Fruit fly (Drosophila melanogaster): ENCODE data around the gene CtsK1.

The CtsK1 gene

DNA sequence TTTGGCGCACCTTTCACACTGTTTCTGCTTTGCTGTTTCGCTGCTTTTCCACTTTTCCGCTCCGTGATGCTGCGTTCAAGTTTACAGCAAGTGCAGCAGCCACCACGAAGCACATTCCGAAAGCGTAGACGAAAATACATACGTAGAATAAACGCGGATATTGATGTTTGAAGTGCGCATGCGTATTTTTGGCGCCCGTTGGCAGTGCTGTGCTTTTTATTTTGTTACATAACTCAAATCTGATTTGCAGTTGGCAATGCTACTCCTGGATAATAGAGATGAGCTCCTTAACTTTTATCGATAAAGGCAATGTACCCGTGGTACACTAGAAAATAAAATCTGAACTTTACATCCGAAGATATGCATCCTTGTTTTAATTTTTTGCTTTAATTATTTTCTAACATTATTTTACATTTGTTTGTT lies 12.7 kb downstream of the CtsK1 start (continued):
- no peak for TF ChIP-seq Fer2 (tag; optimal IDR thresholded peaks at IDR 0.05)
- TF ChIP-seq croc (GFP tag; conservative IDR thresholded peaks at IDR 0.05), result no peak
- no peak for TF ChIP-seq trem (tag; optimal IDR thresholded peaks at IDR 0.05)
- no peak for TF ChIP-seq CG14860 (GFP tag; IDR thresholded peaks at IDR 0.05; ENCODE audit: partially characterized antibody)
- no peak for TF ChIP-seq yki (optimal IDR thresholded peaks at IDR 0.05)
- TF ChIP-seq Myb (GFP tag; optimal IDR thresholded peaks at IDR 0.05), result no peak

DNA sequence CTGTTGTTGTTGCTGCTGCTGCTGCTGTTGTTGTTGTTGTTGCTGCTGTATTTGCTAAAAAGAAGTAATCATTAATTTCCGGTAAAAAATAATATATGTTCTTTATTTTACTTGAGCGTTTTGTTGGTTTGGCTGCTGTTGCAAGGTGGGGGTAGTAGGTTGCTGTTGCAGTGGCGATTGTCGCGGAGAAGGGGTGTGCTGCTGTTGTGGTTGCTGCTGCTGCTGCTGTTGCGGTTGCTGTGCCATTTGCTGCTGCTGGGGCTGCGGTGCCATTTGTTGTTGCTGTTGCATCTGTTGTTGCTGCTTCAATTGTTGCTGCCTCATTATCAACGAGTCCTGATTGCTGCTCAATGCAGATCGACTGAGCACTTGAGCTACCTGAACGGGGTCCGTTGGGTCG lies 31.7 kb downstream of the CtsK1 start:
- TF ChIP-seq CG4360 (GFP tag; IDR thresholded peaks at IDR 0.05) (peak; percentile 37; the same call in 1 of the 2 replicates), abd-A (tag; optimal IDR thresholded peaks at IDR 0.05) (no peak), Dfd (GFP tag; optimal IDR thresholded peaks at IDR 0.05) (peak in 1 of 2 experiments; percentile 77), CG31224 (GFP tag; IDR thresholded peaks at IDR 0.05) (no peak)

dm6 chr3L:14027549-14027948 lies 33.5 kb downstream of the CtsK1 start:
- no peak for TF ChIP-seq gsb (GFP tag; IDR thresholded peaks at IDR 0.05)
- peak in 1 of 2 experiments; percentile 44 for TF ChIP-seq Dfd (GFP tag; optimal IDR thresholded peaks at IDR 0.05)
- TF ChIP-seq CG4360 (GFP tag; IDR thresholded peaks at IDR 0.05), result peak; percentile 64
- TF ChIP-seq CG14710 (tag; optimal IDR thresholded peaks at IDR 0.05), result no peak

DNA sequence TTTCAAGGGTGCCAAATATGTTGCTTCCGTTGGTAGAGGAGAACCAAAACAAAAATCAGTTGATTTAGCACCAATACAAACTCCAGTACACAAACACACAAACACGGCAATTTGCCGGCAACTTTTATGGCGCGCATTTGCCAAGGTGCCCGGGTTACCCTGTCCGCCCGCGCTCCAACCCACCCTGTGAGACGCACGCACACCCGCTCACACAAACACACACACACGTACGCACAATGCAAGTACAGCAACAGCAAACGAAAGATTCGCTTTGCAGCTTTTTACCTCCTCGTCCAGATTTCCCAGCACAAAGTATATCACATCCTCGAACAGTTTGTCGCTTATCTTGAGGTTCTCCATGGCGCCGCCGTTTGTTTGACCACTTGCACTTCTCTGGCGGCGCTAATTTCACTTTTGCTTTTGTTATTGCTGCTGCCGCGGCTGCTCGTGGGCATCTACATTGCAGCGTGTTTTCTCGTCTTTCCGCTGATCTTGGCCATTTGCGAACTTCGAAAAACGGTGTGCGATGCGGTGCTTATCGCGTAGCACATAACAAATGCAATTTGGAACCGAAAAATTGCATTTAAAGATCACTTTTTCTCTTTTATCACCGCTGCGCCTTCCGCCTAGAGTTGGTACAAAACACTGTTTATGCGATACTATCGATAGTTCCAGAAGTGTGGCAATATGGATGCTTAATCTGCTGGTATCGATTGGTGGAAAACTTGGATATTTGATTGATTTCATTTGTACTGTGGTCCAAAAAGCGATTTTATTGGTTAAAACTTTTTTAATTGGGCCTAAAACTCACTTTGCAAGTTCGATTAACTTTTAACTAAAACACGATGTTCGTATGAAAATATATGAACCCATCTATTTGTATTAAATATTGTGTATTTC lies 34.7 kb downstream of the CtsK1 start, which contains the start of gene Ptip:
Gene Ptip, minus strand, starts transcription at position 637 of the 900 bp plus-strand sequence.
- TF ChIP-seq hkb (optimal IDR thresholded peaks at IDR 0.05) (no peak), hkb (GFP tag; IDR thresholded peaks at IDR 0.05) (peak; percentile 67), CG2202 (tag; optimal IDR thresholded peaks at IDR 0.05) (peak; percentile 16), CG17829 (tag; optimal IDR thresholded peaks at IDR 0.05) (peak; percentile 11), CG17912 (GFP tag; optimal IDR thresholded peaks at IDR 0.05) (peak; percentile 60), unpg (GFP tag; optimal IDR thresholded peaks at IDR 0.05) (no peak), Rfx (GFP tag; IDR thresholded peaks at IDR 0.05) (peak; percentile 75), lola (GFP tag; optimal IDR thresholded peaks at IDR 0.05) (peak in 1 of 3 experiments; percentile 5), MBD-R2 (GFP tag; IDR thresholded peaks at IDR 0.05) (peak; percentile 75), nerfin-2 (GFP tag; IDR thresholded peaks at IDR 0.05; ENCODE audit: partially characterized antibody) (peak; percentile 93), CG16813 (GFP tag; IDR thresholded peaks at IDR 0.05; ENCODE audit: partially characterized antibody) (peak; percentile 98), CG4730 (GFP tag; IDR thresholded peaks at IDR 0.05) (no peak; the same call in 1 of the 2 replicates), vvl (GFP tag; IDR thresholded peaks at IDR 0.05) (peak; percentile 71), PHDP (tag; optimal IDR thresholded peaks at IDR 0.05) (no peak), jigr1 (GFP tag; IDR thresholded peaks at IDR 0.05) (no peak), grau (tag; optimal IDR thresholded peaks at IDR 0.05) (peak; percentile 26), Ets97D (GFP tag; optimal IDR thresholded peaks at IDR 0.05) (peak; percentile 75), Myb (GFP tag; optimal IDR thresholded peaks at IDR 0.05) (peak; percentile 58), TFAM (GFP tag; optimal IDR thresholded peaks at IDR 0.05) (no peak), Fer2 (tag; optimal IDR thresholded peaks at IDR 0.05) (no peak), Dip2 (GFP tag; IDR thresholded peaks at IDR 0.05) (no peak), amos (GFP tag; IDR thresholded peaks at IDR 0.05; ENCODE audit: partially characterized antibody) (peak; percentile 99), Drgx (GFP tag; IDR thresholded peaks at IDR 0.05) (peak; percentile 38; the same call in 1 of the 2 replicates), dm (GFP tag; optimal IDR thresholded peaks at IDR 0.05) (peak; percentile 48), Optix (GFP tag; IDR thresholded peaks at IDR 0.05) (no peak), CG6272 (GFP tag; IDR thresholded peaks at IDR 0.05) (no peak), slbo (GFP tag; IDR thresholded peaks at IDR 0.05) (peak; percentile 61), Bgb (GFP tag; IDR thresholded peaks at IDR 0.05; ENCODE audit: partially characterized antibody) (peak; percentile 98), tll (GFP tag; optimal IDR thresholded peaks at IDR 0.05) (peak in 1 of 2 experiments; percentile 25), CG11398 (GFP tag; optimal IDR thresholded peaks at IDR 0.05) (peak; percentile 69), Antp (GFP tag; optimal IDR thresholded peaks at IDR 0.05) (peak; percentile 59), toy (GFP tag; IDR thresholded peaks at IDR 0.05) (no peak), sug (tag; optimal IDR thresholded peaks at IDR 0.05) (peak; percentile 21)

All from whole organism, embryonic.